Fruit fly (Drosophila melanogaster) whole organism, embryonic: ENCODE measurements around the gene RhoBTB.
A peak's percentile ranks its signal among the peaks of the same experiment; 100 is the strongest.

ENCODE experiments used
- Ada2b ChIP-seq: fragments of 200-800 bp; sonication (Bioruptor generic); IDR thresholded peaks from 2 replicates; pipeline ENCODE4 v1.3.6; 2022; ENCODE audit warnings: missing biosample characterization, missing genetic modification characterization
- Atf3 ChIP-seq: fragments of 200-800 bp; sonication (Bioruptor generic); optimal IDR thresholded peaks from 3 replicates; lab custom pipeline; 2016; ENCODE audit warnings: missing biosample characterization, missing genetic modification characterization
- CG10209 ChIP-seq: fragments of 200-800 bp; sonication (Bioruptor generic); optimal IDR thresholded peaks from 3 replicates; lab custom pipeline; 2017; ENCODE audit warnings: missing biosample characterization, mild to moderate bottlenecking, missing genetic modification characterization, missing genetic modification reagents
- CG11247 ChIP-seq: fragments of 200-800 bp; sonication (Bioruptor generic); IDR thresholded peaks from 2 replicates; pipeline ENCODE4 v1.3.6; 2022; ENCODE audit warnings: missing biosample characterization, missing genetic modification characterization
- CG11398 ChIP-seq: fragments of 200-800 bp; sonication (Bioruptor generic); optimal IDR thresholded peaks from 2 replicates; lab custom pipeline; 2016; ENCODE audit warnings: missing biosample characterization, missing genetic modification characterization
- CG13624 ChIP-seq: fragments of 200-800 bp; sonication (Bioruptor generic); optimal IDR thresholded peaks from 2 replicates; lab custom pipeline; 2016; ENCODE audit warnings: missing biosample characterization, missing genetic modification characterization
- CG14710 ChIP-seq: fragments of 200-800 bp; sonication (Bioruptor generic); optimal IDR thresholded peaks from 3 replicates; lab custom pipeline; 2019; ENCODE audit warnings: missing biosample characterization, mild to moderate bottlenecking, missing genetic modification characterization, moderate library complexity
- CG14965 ChIP-seq: fragments of 200-800 bp; sonication (Bioruptor generic); optimal IDR thresholded peaks from 2 replicates; lab custom pipeline; 2016; ENCODE audit warnings: missing biosample characterization, missing genetic modification characterization, borderline replicate concordance
- CG1603 ChIP-seq: fragments of 200-800 bp; sonication (Bioruptor generic); optimal IDR thresholded peaks from 2 replicates; lab custom pipeline; 2019; ENCODE audit warnings: missing biosample characterization, mild to moderate bottlenecking, missing genetic modification characterization, moderate library complexity
- CG16813 ChIP-seq: fragments of 200-800 bp; sonication (Bioruptor generic); IDR thresholded peaks from 3 replicates; pipeline ENCODE4 v1.3.6; 2022; ENCODE audit warnings: missing biosample characterization, missing genetic modification characterization; ENCODE audit not compliant: partially characterized antibody
- CG17328 ChIP-seq: fragments of 200-800 bp; sonication (Bioruptor generic); IDR thresholded peaks from 2 replicates; pipeline ENCODE4 v1.3.6; 2022; ENCODE audit warnings: missing biosample characterization, missing genetic modification characterization
- CG3838 ChIP-seq: fragments of 200-800 bp; sonication (Bioruptor generic); optimal IDR thresholded peaks from 3 replicates; lab custom pipeline; 2016; ENCODE audit warnings: missing biosample characterization, missing genetic modification characterization
- CG3995 ChIP-seq: fragments of 200-800 bp; sonication (Bioruptor generic); optimal IDR thresholded peaks from 3 replicates; lab custom pipeline; 2016; ENCODE audit warnings: missing biosample characterization, missing genetic modification characterization
- CG42726 ChIP-seq: fragments of 200-800 bp; sonication (Bioruptor generic); IDR thresholded peaks from 2 replicates; pipeline ENCODE4 v1.3.6; 2022; ENCODE audit warnings: missing biosample characterization, missing genetic modification characterization; ENCODE audit not compliant: partially characterized antibody
- CG4617 ChIP-seq: fragments of 200-800 bp; sonication (Bioruptor generic); optimal IDR thresholded peaks from 3 replicates; lab custom pipeline; 2016; ENCODE audit warnings: missing biosample characterization, missing genetic modification characterization, borderline replicate concordance
- CG6791 ChIP-seq: fragments of 200-800 bp; sonication (Bioruptor generic); IDR thresholded peaks from 3 replicates; pipeline ENCODE4 v1.3.6; 2022; ENCODE audit warnings: missing biosample characterization, missing genetic modification characterization; ENCODE audit not compliant: partially characterized antibody
- CG7963 ChIP-seq: fragments of 200-800 bp; sonication (Bioruptor generic); IDR thresholded peaks from 3 replicates; pipeline ENCODE4 v1.3.6; 2022; ENCODE audit warnings: missing biosample characterization, missing genetic modification characterization; ENCODE audit not compliant: partially characterized antibody
- CG9876 ChIP-seq: fragments of 200-800 bp; sonication (Bioruptor generic); optimal IDR thresholded peaks from 2 replicates; lab custom pipeline; 2016; ENCODE audit warnings: missing biosample characterization, missing genetic modification characterization
- Camta ChIP-seq: fragments of 200-800 bp; sonication (Bioruptor generic); optimal IDR thresholded peaks from 2 replicates; lab custom pipeline; 2016; ENCODE audit warnings: missing biosample characterization, missing genetic modification characterization
- Dp ChIP-seq: fragments of 200-800 bp; sonication (Bioruptor generic); optimal IDR thresholded peaks from 2 replicates; lab custom pipeline; 2018; ENCODE audit warnings: missing biosample characterization, mild to moderate bottlenecking, missing genetic modification characterization, moderate library complexity
- ERR ChIP-seq: fragments of 200-800 bp; sonication (Bioruptor generic); optimal IDR thresholded peaks from 2 replicates; lab custom pipeline; 2016; ENCODE audit warnings: missing biosample characterization, missing genetic modification characterization
- Fer3 ChIP-seq: fragments of 200-800 bp; sonication (Bioruptor generic); optimal IDR thresholded peaks from 2 replicates; lab custom pipeline; 2018; ENCODE audit warnings: missing biosample characterization, mild to moderate bottlenecking, missing genetic modification characterization, moderate library complexity
- HLH3B ChIP-seq: fragments of 200-800 bp; sonication (Bioruptor generic); IDR thresholded peaks from 2 replicates; pipeline ENCODE4 v1.3.6; 2022; ENCODE audit warnings: missing biosample characterization, missing genetic modification characterization
- HLH4C ChIP-seq: fragments of 200-800 bp; sonication (Bioruptor generic); IDR thresholded peaks from 3 replicates; pipeline ENCODE4 v1.3.6; 2022; ENCODE audit warnings: missing biosample characterization, missing genetic modification characterization; ENCODE audit not compliant: partially characterized antibody
- Myb ChIP-seq: fragments of 200-800 bp; sonication (Bioruptor generic); optimal IDR thresholded peaks from 2 replicates; lab custom pipeline; 2016; ENCODE audit warnings: missing biosample characterization, missing genetic modification characterization
- Opbp ChIP-seq: fragments of 200-800 bp; sonication (Bioruptor generic); IDR thresholded peaks from 3 replicates; pipeline ENCODE4 v1.3.6; 2022; ENCODE audit warnings: missing biosample characterization, missing genetic modification characterization; ENCODE audit not compliant: partially characterized antibody
- Ptx1 ChIP-seq: fragments of 200-800 bp; sonication (Bioruptor generic); IDR thresholded peaks from 2 replicates; pipeline ENCODE4 v1.3.6; 2022; ENCODE audit warnings: missing biosample characterization, missing genetic modification characterization
- Sry-δ ChIP-seq: fragments of 200-800 bp; sonication (Bioruptor generic); optimal IDR thresholded peaks from 2 replicates; lab custom pipeline; 2016; ENCODE audit warnings: missing biosample characterization, missing genetic modification characterization
- Vsx1 ChIP-seq: fragments of 200-800 bp; sonication (Bioruptor generic); optimal IDR thresholded peaks from 2 replicates; lab custom pipeline; 2017; ENCODE audit warnings: missing biosample characterization, mild to moderate bottlenecking, missing genetic modification characterization, missing genetic modification reagents
- ab ChIP-seq: fragments of 200-800 bp; sonication (Bioruptor generic); optimal IDR thresholded peaks from 2 replicates; lab custom pipeline; 2016; ENCODE audit warnings: missing biosample characterization, missing genetic modification characterization
- al ChIP-seq: fragments of 200-800 bp; sonication (Bioruptor generic); IDR thresholded peaks from 2 replicates; pipeline ENCODE4 v1.3.6; 2022; ENCODE audit warnings: missing biosample characterization, missing genetic modification characterization
- ash1 ChIP-seq: fragments of 200-800 bp; sonication (Bioruptor generic); optimal IDR thresholded peaks from 2 replicates; lab custom pipeline; 2018; ENCODE audit warnings: missing biosample characterization, mild to moderate bottlenecking, missing genetic modification characterization
- bab2 ChIP-seq: fragments of 200-800 bp; sonication (Bioruptor generic); optimal IDR thresholded peaks from 2 replicates; lab custom pipeline; 2016; ENCODE audit warnings: missing biosample characterization, missing genetic modification characterization
- bowl ChIP-seq: fragments of 200-800 bp; sonication (Bioruptor generic); IDR thresholded peaks from 2 replicates; pipeline ENCODE4 v1.3.6; 2022; ENCODE audit warnings: missing biosample characterization, missing genetic modification characterization
- dimm ChIP-seq: fragments of 200-800 bp; sonication (Bioruptor generic); IDR thresholded peaks from 2 replicates; pipeline ENCODE4 v1.3.6; 2022; ENCODE audit warnings: missing biosample characterization, missing genetic modification characterization
- ems ChIP-seq: fragments of 200-800 bp; sonication (Bioruptor generic); optimal IDR thresholded peaks from 3 replicates; lab custom pipeline; 2016; ENCODE audit warnings: missing biosample characterization, missing genetic modification characterization
- exex ChIP-seq: fragments of 200-800 bp; sonication (Bioruptor generic); optimal IDR thresholded peaks from 4 replicates; lab custom pipeline; 2018; ENCODE audit warnings: missing biosample characterization, mild to moderate bottlenecking, missing genetic modification characterization, moderate library complexity
- eyg ChIP-seq: fragments of 200-800 bp; sonication (Bioruptor generic); optimal IDR thresholded peaks from 3 replicates; lab custom pipeline; 2016; ENCODE audit warnings: missing biosample characterization, missing genetic modification characterization
- gce ChIP-seq: fragments of 200-800 bp; sonication (Bioruptor generic); IDR thresholded peaks from 3 replicates; pipeline ENCODE4 v1.3.6; 2022; ENCODE audit warnings: missing biosample characterization, missing genetic modification characterization
- gt ChIP-seq: fragments of 200-800 bp; sonication (Bioruptor generic); IDR thresholded peaks from 2 replicates; pipeline ENCODE4 v1.3.6; 2022; ENCODE audit warnings: missing biosample characterization, missing genetic modification characterization
- jigr1 ChIP-seq: fragments of 200-800 bp; sonication (Bioruptor generic); IDR thresholded peaks from 3 replicates; pipeline ENCODE4 v1.3.6; 2022; ENCODE audit warnings: missing biosample characterization, missing genetic modification characterization
- lbe ChIP-seq: fragments of 200-800 bp; sonication (Bioruptor generic); optimal IDR thresholded peaks from 2 replicates; lab custom pipeline; 2016; ENCODE audit warnings: missing biosample characterization, mild to moderate bottlenecking, missing genetic modification characterization
- pb ChIP-seq: fragments of 200-800 bp; sonication (Bioruptor generic); optimal IDR thresholded peaks from 3 replicates; lab custom pipeline; 2016; ENCODE audit warnings: missing biosample characterization, missing genetic modification characterization
- rib ChIP-seq: fragments of 200-800 bp; sonication (Bioruptor generic); IDR thresholded peaks from 2 replicates; pipeline ENCODE4 v1.3.6; 2022; ENCODE audit warnings: missing biosample characterization, missing genetic modification characterization
- ssp ChIP-seq: fragments of 200-800 bp; sonication (Bioruptor generic); IDR thresholded peaks from 2 replicates; pipeline ENCODE4 v1.3.6; 2022; ENCODE audit warnings: missing biosample characterization, missing genetic modification characterization
- stc ChIP-seq: fragments of 200-800 bp; sonication (Bioruptor generic); IDR thresholded peaks from 2 replicates; pipeline ENCODE4 v1.3.6; 2022; ENCODE audit warnings: missing biosample characterization, missing genetic modification characterization
- tap ChIP-seq: fragments of 200-800 bp; optimal IDR thresholded peaks from 3 replicates; lab custom pipeline; 2019; ENCODE audit warnings: missing biosample characterization, mild to moderate bottlenecking, missing genetic modification characterization, moderate library complexity
- wdn ChIP-seq: fragments of 200-800 bp; sonication (Bioruptor generic); IDR thresholded peaks from 2 replicates; pipeline ENCODE4 v1.3.6; 2022; ENCODE audit warnings: missing biosample characterization, missing genetic modification characterization
- yki ChIP-seq: fragments of >200 bp; optimal IDR thresholded peaks from 3 replicates; lab custom pipeline; 2018
- z ChIP-seq: fragments of 200-800 bp; sonication (Bioruptor generic); IDR thresholded peaks from 3 replicates; pipeline ENCODE4 v1.3.6; 2022; ENCODE audit warnings: missing biosample characterization, missing genetic modification characterization
- zfh2 ChIP-seq: fragments of 200-800 bp; sonication (Bioruptor generic); optimal IDR thresholded peaks from 2 replicates; lab custom pipeline; 2016; ENCODE audit warnings: missing biosample characterization, missing genetic modification characterization

RhoBTB gene

DNA sequence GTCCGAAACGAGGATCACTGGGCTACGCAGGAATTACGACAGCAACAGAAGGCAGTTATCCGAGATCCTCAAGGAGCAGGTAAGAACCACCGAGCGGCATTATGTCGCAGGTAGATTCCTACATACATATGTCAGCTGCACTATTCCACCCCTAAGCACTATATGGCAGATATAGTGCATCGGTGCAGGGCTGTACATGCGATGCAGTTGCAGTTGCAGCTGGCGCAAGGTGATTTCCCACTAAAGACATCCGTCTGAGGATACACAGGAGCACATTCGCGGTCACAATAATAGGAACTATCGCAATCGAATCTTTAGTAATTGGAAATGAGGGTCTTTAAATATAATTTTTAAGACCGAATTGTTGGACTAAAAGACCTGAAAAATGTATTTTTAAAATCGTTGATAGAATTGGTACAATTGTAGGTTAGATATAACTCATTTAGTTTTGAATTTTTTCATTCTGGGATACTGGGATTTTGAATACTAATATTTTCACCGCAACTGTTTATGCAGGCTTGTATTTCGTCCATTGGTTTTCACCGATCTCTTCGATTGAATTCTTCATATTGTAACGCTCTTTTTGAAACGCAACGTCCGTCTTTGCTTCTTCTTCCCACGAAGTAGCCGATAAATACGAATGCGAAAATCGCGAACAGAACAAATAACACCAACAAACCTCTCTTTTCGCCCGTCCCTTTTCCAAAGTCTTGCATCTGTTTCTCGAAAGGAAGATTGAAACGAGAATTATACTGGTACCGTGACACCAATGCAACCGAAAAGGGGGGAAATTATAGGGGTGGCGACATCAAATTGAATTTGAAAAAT is 26.8 kb downstream of the RhoBTB start:
- TF ChIP-seq Camta (no peak), bab2 (GFP tag; lab: Kevin White, UChicago) (no peak), Ptx1 (GFP tag; lab: Robert Waterston, UW) (no peak), CG17328 (GFP tag; lab: Robert Waterston, UW) (peak; percentile 49; the same call in 1 of the 2 replicates), tap (tag; lab: Kevin White, UChicago) (no peak), dimm (GFP tag; lab: Robert Waterston, UW) (no peak), z (GFP tag; lab: Robert Waterston, UW) (no peak), Sry-δ (GFP tag; lab: Kevin White, UChicago) (no peak), ssp (no peak), eyg (GFP tag; lab: Kevin White, UChicago) (no peak), stc (no peak), ERR (no peak), CG9876 (GFP tag; lab: Kevin White, UChicago) (no peak), jigr1 (GFP tag; lab: Robert Waterston, UW) (no peak), HLH3B (GFP tag; lab: Robert Waterston, UW) (no peak), Ada2b (GFP tag; lab: Robert Waterston, UW) (no peak), Vsx1 (GFP tag; lab: Kevin White, UChicago) (no peak), CG13624 (GFP tag; lab: Kevin White, UChicago) (no peak), CG3838 (GFP tag; lab: Kevin White, UChicago) (no peak), lbe (GFP tag; lab: Kevin White, UChicago) (peak; percentile 54), CG10209 (GFP tag; lab: Kevin White, UChicago) (peak; percentile 40), gce (GFP tag; lab: Robert Waterston, UW) (no peak), ems (GFP tag; lab: Kevin White, UChicago) (no peak), ab (no peak), bowl (GFP tag; lab: Robert Waterston, UW) (no peak), Fer3 (tag; lab: Kevin White, UChicago) (no peak), HLH4C (GFP tag; lab: Robert Waterston, UW) (no peak), CG11247 (GFP tag; lab: Robert Waterston, UW) (no peak), CG6791 (GFP tag; lab: Robert Waterston, UW) (0 out of 3 replicates have a peak, but pooled peaks have one; percentile 36), CG11398 (GFP tag; lab: Kevin White, UChicago) (no peak), zfh2 (GFP tag; lab: Kevin White, UChicago) (no peak), Myb (no peak), exex (no peak), al (no peak), ash1 (GFP tag; lab: Kevin White, UChicago) (no peak), CG1603 (tag; lab: Kevin White, UChicago) (peak; percentile 26), CG42726 (GFP tag; lab: Robert Waterston, UW) (no peak), Atf3 (GFP tag; lab: Kevin White, UChicago) (no peak), CG16813 (GFP tag; lab: Robert Waterston, UW) (no peak), CG14710 (tag; lab: Kevin White, UChicago) (peak; percentile 73), Opbp (GFP tag; lab: Robert Waterston, UW) (no peak), Dp (no peak), yki (no peak), pb (GFP tag; lab: Kevin White, UChicago) (no peak), CG3995 (GFP tag; lab: Kevin White, UChicago) (no peak), gt (no peak), CG7963 (no peak), wdn (GFP tag; lab: Robert Waterston, UW) (no peak), CG4617 (GFP tag; lab: Kevin White, UChicago) (no peak), CG14965 (GFP tag; lab: Kevin White, UChicago) (no peak), rib (no peak)
